Fruit fly (Drosophila melanogaster): ENCODE data around the gene PolA1.

The PolA1 gene

DNA sequence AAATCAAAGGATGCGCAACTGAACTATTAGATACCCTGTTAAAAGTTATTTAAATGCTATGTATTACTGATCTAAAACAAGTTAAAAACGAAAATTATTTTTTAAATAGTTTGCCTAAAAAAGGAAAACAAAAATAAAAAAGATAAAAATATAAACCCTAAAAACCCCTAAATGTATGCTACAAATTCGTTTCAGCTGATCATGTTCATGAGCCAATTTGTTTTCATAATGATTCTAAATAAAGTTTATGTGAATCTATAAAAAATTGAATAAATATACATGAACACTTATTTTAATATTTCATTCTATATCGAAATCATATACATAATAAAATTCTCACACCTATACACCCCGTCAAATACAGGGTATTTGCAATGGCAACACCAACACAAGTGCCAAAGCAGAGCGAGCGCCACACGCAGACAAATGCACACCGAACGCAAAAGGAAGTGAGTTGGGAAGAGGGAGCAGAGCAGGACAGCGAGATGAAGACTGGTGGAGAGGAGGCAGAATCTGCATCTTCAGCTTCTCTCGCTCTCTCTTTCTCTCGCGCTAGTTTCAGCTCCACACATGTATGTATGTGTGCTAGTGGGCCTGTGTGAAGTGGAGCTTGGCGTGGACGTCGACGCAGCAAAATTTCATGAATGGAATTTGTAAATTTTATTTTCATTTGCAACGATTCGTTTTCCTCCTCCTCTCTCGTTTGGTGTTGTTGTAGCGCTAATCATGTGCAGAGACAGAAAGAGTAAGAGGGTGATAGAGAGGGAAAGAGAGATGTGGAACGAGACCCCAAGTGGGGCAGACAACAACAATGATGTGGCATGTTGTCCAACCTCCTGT, 20.3 kb downstream of the PolA1 start (continued):
- TF ChIP-seq Hr38 (GFP tag; optimal IDR thresholded peaks at IDR 0.05) (no peak), Hr39 (GFP tag; optimal IDR thresholded peaks at IDR 0.05) (peak; percentile 52), Gug (GFP tag; IDR thresholded peaks at IDR 0.05) (peak; percentile 30), CG6854 (GFP tag; optimal IDR thresholded peaks at IDR 0.05) (no peak), Blimp-1 (GFP tag; optimal IDR thresholded peaks at IDR 0.05) (peak; percentile 39), Eip93F (GFP tag; optimal IDR thresholded peaks at IDR 0.05) (peak; percentile 28), dsx (GFP tag; optimal IDR thresholded peaks at IDR 0.05; ENCODE audit: poor library complexity, severe bottlenecking) (peak; percentile 98), Hr4 (GFP tag; optimal IDR thresholded peaks at IDR 0.05) (peak; percentile 85), net (GFP tag; optimal IDR thresholded peaks at IDR 0.05) (peak; percentile 87), salr (GFP tag; optimal IDR thresholded peaks at IDR 0.05) (peak; percentile 47 to 97), Eip78C (GFP tag) (peak; percentile 96), Ets96B (tag; optimal IDR thresholded peaks at IDR 0.05) (peak; percentile 95), CG8632 (GFP tag; optimal IDR thresholded peaks at IDR 0.05) (peak; percentile 88), svp (GFP tag) (peak; percentile 90), fkh (GFP tag; optimal IDR thresholded peaks at IDR 0.05) (no peak)

DNA sequence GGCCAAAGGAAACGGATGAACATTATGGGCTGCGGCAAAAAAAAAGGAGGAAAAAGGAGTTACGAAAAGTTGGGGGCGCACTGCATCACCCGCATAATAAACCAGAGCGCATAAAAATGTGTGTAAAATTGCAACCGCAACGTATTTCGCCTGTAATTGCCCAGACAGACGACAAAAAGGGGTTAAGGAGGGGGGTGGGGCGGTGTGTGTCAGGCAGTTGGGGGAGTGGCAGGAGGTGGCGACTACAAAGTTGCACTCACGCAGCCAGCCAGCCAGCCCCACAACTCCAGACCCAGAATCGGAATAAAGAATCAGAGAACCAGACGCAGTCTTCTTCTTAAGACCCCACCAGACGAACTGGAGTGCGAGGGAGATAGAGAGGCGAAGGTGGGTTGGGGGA, 21.0 kb downstream of the PolA1 start:
- TF ChIP-seq dsx (GFP tag; optimal IDR thresholded peaks at IDR 0.05; ENCODE audit: poor library complexity, severe bottlenecking), result peak; percentile 100
- no peak for TF ChIP-seq Sox15 (GFP tag; optimal IDR thresholded peaks at IDR 0.05)
- no peak for TF ChIP-seq CG31627 (GFP tag; optimal IDR thresholded peaks at IDR 0.05)
- no peak for TF ChIP-seq salr (GFP tag; optimal IDR thresholded peaks at IDR 0.05)
- TF ChIP-seq CG7368 (GFP tag; optimal IDR thresholded peaks at IDR 0.05), result no peak
- TF ChIP-seq Met (GFP tag; optimal IDR thresholded peaks at IDR 0.05), result no peak
- no peak for TF ChIP-seq CG8632 (GFP tag; optimal IDR thresholded peaks at IDR 0.05)

DNA sequence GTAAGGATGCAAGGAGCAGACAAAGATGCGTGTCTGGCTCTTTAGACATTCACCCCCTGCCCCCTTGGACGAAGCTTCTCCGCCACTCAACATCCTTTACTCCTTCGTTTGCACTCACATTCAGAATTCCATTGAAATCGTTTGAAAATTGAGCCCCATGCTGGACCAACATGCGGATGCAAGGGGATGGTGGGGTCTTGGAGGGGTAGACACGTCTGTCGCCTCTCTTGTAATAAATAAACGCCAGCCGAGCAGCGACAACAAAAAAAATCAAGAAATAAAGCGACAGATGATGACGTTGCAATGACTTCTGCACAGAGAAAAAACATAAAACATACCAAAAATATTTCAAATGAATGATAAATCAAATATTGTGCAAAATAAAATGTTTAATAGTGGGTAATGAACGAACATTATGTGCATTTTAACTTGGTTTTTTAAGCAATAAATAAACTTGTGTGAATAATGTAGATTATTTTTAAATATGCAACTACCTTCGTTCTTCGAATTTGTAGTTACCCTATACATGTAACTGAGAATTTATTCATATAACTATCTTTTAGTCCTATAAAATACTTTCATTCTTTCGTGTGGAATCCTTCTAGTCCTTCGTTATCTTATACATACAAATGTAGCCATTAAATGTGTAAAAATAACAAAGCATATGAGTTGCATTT, 21.6 kb downstream of the PolA1 start:
- TF ChIP-seq Blimp-1 (GFP tag; optimal IDR thresholded peaks at IDR 0.05) (peak; percentile 37), Gug (GFP tag; IDR thresholded peaks at IDR 0.05) (peak; percentile 33; the same call in 1 of the 2 replicates), CG15336 (GFP tag; IDR thresholded peaks at IDR 0.05) (peak; percentile 84), CG7368 (GFP tag; optimal IDR thresholded peaks at IDR 0.05) (peak; percentile 32), CG11902 (GFP tag; optimal IDR thresholded peaks at IDR 0.05) (peak; percentile 15), CG6808 (GFP tag; optimal IDR thresholded peaks at IDR 0.05) (peak; percentile 87), dac (GFP tag; optimal IDR thresholded peaks at IDR 0.05) (no peak), CG8632 (GFP tag; optimal IDR thresholded peaks at IDR 0.05) (peak; percentile 75), eg (GFP tag; IDR thresholded peaks at IDR 0.05) (peak; percentile 62), CG11762 (GFP tag; optimal IDR thresholded peaks at IDR 0.05; ENCODE audit: insufficient read depth) (peak; percentile 75), CG1621 (tag; optimal IDR thresholded peaks at IDR 0.05) (peak; percentile 71), acj6 (GFP tag; optimal IDR thresholded peaks at IDR 0.05) (peak; percentile 88), Eip78C (GFP tag) (peak; percentile 97), Ets21C (GFP tag; optimal IDR thresholded peaks at IDR 0.05) (peak; percentile 58), CG6854 (GFP tag; optimal IDR thresholded peaks at IDR 0.05) (peak; percentile 26), CG31627 (GFP tag; optimal IDR thresholded peaks at IDR 0.05) (peak; percentile 62), CG8119 (GFP tag; IDR thresholded peaks at IDR 0.05) (peak; percentile 80), Eip75B (GFP tag; optimal IDR thresholded peaks at IDR 0.05) (peak; percentile 80), CG6163 (GFP tag; IDR thresholded peaks at IDR 0.05) (peak; percentile 76), dsx (GFP tag; optimal IDR thresholded peaks at IDR 0.05; ENCODE audit: poor library complexity, severe bottlenecking) (peak; percentile 89), Sox102F (GFP tag; optimal IDR thresholded peaks at IDR 0.05) (peak; percentile 61), CG6276 (GFP tag; optimal IDR thresholded peaks at IDR 0.05) (peak; percentile 41), achi (GFP tag; optimal IDR thresholded peaks at IDR 0.05) (peak; percentile 79), ss (GFP tag; optimal IDR thresholded peaks at IDR 0.05) (peak; percentile 65 to 82), spab (GFP tag; optimal IDR thresholded peaks at IDR 0.05) (peak; percentile 90), CG16779 (tag; optimal IDR thresholded peaks at IDR 0.05) (peak; percentile 79), esn (GFP tag; optimal IDR thresholded peaks at IDR 0.05) (peak; percentile 82), salr (GFP tag; optimal IDR thresholded peaks at IDR 0.05) (peak; percentile 64 to 86), net (GFP tag; optimal IDR thresholded peaks at IDR 0.05) (peak; percentile 67), Eip93F (GFP tag; optimal IDR thresholded peaks at IDR 0.05) (no peak), topi (GFP tag; optimal IDR thresholded peaks at IDR 0.05) (peak; percentile 81), CG10631 (GFP tag; optimal IDR thresholded peaks at IDR 0.05) (peak; percentile 87), CG8319 (GFP tag; optimal IDR thresholded peaks at IDR 0.05) (peak; percentile 58), CG9139 (GFP tag; optimal IDR thresholded peaks at IDR 0.05) (peak; percentile 62)
